Worm (Caenorhabditis elegans) whole organism, midembryonic: ENCODE results near the gene B0252.8.

ENCODE experiments used
- T22C8.4 ChIP-seq: fragments of 200-800 bp; sonication (Bioruptor generic); IDR thresholded peaks from 2 replicates; pipeline ENCODE4 v1.3.6; 2022; ENCODE audit warnings: missing genetic modification characterization, missing compliant biosample characterization
- cog-1 ChIP-seq: sonication (generic microtip); optimal IDR thresholded peaks from 2 replicates; lab custom pipeline; 2016; ENCODE audit warnings: missing genetic modification characterization, missing compliant biosample characterization
- flt-1 ChIP-seq: fragments of 200-800 bp; sonication (Bioruptor generic); IDR thresholded peaks from 2 replicates; pipeline ENCODE4 v1.3.6; 2022; ENCODE audit warnings: missing genetic modification characterization, missing compliant biosample characterization
- klf-2 ChIP-seq: fragments of 200-800 bp; sonication (Bioruptor generic); conservative IDR thresholded peaks from 2 replicates; pipeline ENCODE4 v1.3.6; 2022; ENCODE audit warnings: missing genetic modification reagents, missing genetic modification characterization, missing compliant biosample characterization
- med-1 ChIP-seq: sonication (generic microtip); optimal IDR thresholded peaks from 2 replicates; lab custom pipeline; 2017; ENCODE audit warnings: missing genetic modification characterization, mild to moderate bottlenecking, missing compliant biosample characterization, antibody characterized with exemption, missing genetic modification reagents; ENCODE audit not compliant: insufficient read depth
- ref-1 ChIP-seq: fragments of 200-800 bp; sonication (Bioruptor generic); conservative IDR thresholded peaks from 2 replicates; pipeline ENCODE4 v1.3.6; 2022; ENCODE audit warnings: missing genetic modification reagents, missing genetic modification characterization, missing compliant biosample characterization
- tab-1 ChIP-seq: fragments of 200-800 bp; sonication (Bioruptor generic); IDR thresholded peaks from 2 replicates; pipeline ENCODE4 v1.3.6; 2022; ENCODE audit warnings: missing genetic modification characterization, missing compliant biosample characterization
- ztf-23 ChIP-seq: fragments of 200-800 bp; sonication (Bioruptor generic); IDR thresholded peaks from 2 replicates; pipeline ENCODE4 v1.3.6; 2022; ENCODE audit warnings: missing genetic modification reagents, missing genetic modification characterization, missing compliant biosample characterization
- ztf-29 ChIP-seq: fragments of 200-800 bp; sonication (Bioruptor generic); IDR thresholded peaks from 2 replicates; pipeline ENCODE4 v1.3.6; 2022; ENCODE audit warnings: missing genetic modification reagents, missing genetic modification characterization, missing compliant biosample characterization

The B0252.8 gene

ce11 chrII:6915875-6916274 lies at the start of gene B0252.8:
B0252.8 (plus strand) TSS chrII:6916166.
- TF ChIP-seq klf-2 (GFP tag; lab: Robert Waterston, UW), result no peak
- TF ChIP-seq ztf-23, result no peak
- TF ChIP-seq flt-1 (GFP tag; lab: Robert Waterston, UW), result no peak
- TF ChIP-seq ztf-29 (GFP tag; lab: Robert Waterston, UW), result no peak
- TF ChIP-seq T22C8.4 (GFP tag; lab: Robert Waterston, UW), result no peak
- TF ChIP-seq med-1 (GFP tag; lab: Kevin White, UChicago), result no peak
- no peak for TF ChIP-seq ref-1 (GFP tag; lab: Robert Waterston, UW)
- no peak for TF ChIP-seq tab-1 (GFP tag; lab: Robert Waterston, UW)
- TF ChIP-seq cog-1, result no peak

ce11 chrII:6870803-6871202 lies 45.2 kb upstream of the B0252.8 start, which contains the start of gene clhm-1:
clhm-1 (minus strand) TSS chrII:6871009.
- TF ChIP-seq ztf-29 (GFP tag; lab: Robert Waterston, UW) (no peak), T22C8.4 (GFP tag; lab: Robert Waterston, UW) (no peak), ztf-23 (no peak), ref-1 (GFP tag; lab: Robert Waterston, UW) (no peak), cog-1 (no peak), flt-1 (GFP tag; lab: Robert Waterston, UW) (no peak), tab-1 (GFP tag; lab: Robert Waterston, UW) (no peak), med-1 (GFP tag; lab: Kevin White, UChicago) (no peak), klf-2 (GFP tag; lab: Robert Waterston, UW) (no peak)

- TF ChIP-seq T22C8.4 (GFP tag; lab: Robert Waterston, UW) (no peak), ztf-23 (no peak), cog-1 (no peak), tab-1 (GFP tag; lab: Robert Waterston, UW) (no peak), ztf-29 (GFP tag; lab: Robert Waterston, UW) (no peak), klf-2 (GFP tag; lab: Robert Waterston, UW) (no peak), flt-1 (GFP tag; lab: Robert Waterston, UW) (no peak)
These were observed 43.5 kb upstream of the B0252.8 start, which contains the start of gene C44B7.5 for ce11 chrII:6872493-6872892. C44B7.5 (minus strand) TSS chrII:6872593.

- TF ChIP-seq T22C8.4 (GFP tag; lab: Robert Waterston, UW), result no peak
- TF ChIP-seq ztf-29 (GFP tag; lab: Robert Waterston, UW), result no peak
- no peak for TF ChIP-seq med-1 (GFP tag; lab: Kevin White, UChicago)
- TF ChIP-seq klf-2 (GFP tag; lab: Robert Waterston, UW), result no peak
- TF ChIP-seq cog-1, result no peak
- no peak for TF ChIP-seq tab-1 (GFP tag; lab: Robert Waterston, UW)
- TF ChIP-seq ref-1 (GFP tag; lab: Robert Waterston, UW), result no peak
- no peak for TF ChIP-seq flt-1 (GFP tag; lab: Robert Waterston, UW)
- no peak for TF ChIP-seq ztf-23
These were observed 39.0 kb upstream of the B0252.8 start, which contains the start of gene slc-36.5 for ce11 chrII:6876957-6877356. slc-36.5 (minus strand) TSS chrII:6877057.

- TF ChIP-seq ref-1 (GFP tag; lab: Robert Waterston, UW) (no peak), tab-1 (GFP tag; lab: Robert Waterston, UW) (no peak), T22C8.4 (GFP tag; lab: Robert Waterston, UW) (no peak), klf-2 (GFP tag; lab: Robert Waterston, UW) (no peak), ztf-29 (GFP tag; lab: Robert Waterston, UW) (no peak), ztf-23 (no peak), cog-1 (no peak), flt-1 (GFP tag; lab: Robert Waterston, UW) (no peak), med-1 (GFP tag; lab: Kevin White, UChicago) (no peak)
These were observed 38.1 kb upstream of the B0252.8 start for ce11 chrII:6877881-6878280.

- TF ChIP-seq T22C8.4 (GFP tag; lab: Robert Waterston, UW) (no peak), ref-1 (GFP tag; lab: Robert Waterston, UW) (no peak), tab-1 (GFP tag; lab: Robert Waterston, UW) (no peak), flt-1 (GFP tag; lab: Robert Waterston, UW) (no peak), ztf-29 (GFP tag; lab: Robert Waterston, UW) (no peak), ztf-23 (no peak), med-1 (GFP tag; lab: Kevin White, UChicago) (no peak), klf-2 (GFP tag; lab: Robert Waterston, UW) (no peak)
These were observed 35.9 kb upstream of the B0252.8 start, which contains the start of gene C44B7.7 for ce11 chrII:6880067-6880466. C44B7.7 (minus strand) TSS chrII:6880167.

ce11 chrII:6882335-6882734 lies 33.6 kb upstream of the B0252.8 start:
- no peak for TF ChIP-seq T22C8.4 (GFP tag; lab: Robert Waterston, UW)
- TF ChIP-seq klf-2 (GFP tag; lab: Robert Waterston, UW), result no peak
- TF ChIP-seq med-1 (GFP tag; lab: Kevin White, UChicago), result no peak
- TF ChIP-seq ref-1 (GFP tag; lab: Robert Waterston, UW), result no peak
- TF ChIP-seq ztf-23, result no peak
- no peak for TF ChIP-seq tab-1 (GFP tag; lab: Robert Waterston, UW)
- no peak for TF ChIP-seq ztf-29 (GFP tag; lab: Robert Waterston, UW)
- TF ChIP-seq flt-1 (GFP tag; lab: Robert Waterston, UW), result no peak
- TF ChIP-seq cog-1, result no peak

- TF ChIP-seq klf-2 (GFP tag; lab: Robert Waterston, UW) (no peak), ztf-29 (GFP tag; lab: Robert Waterston, UW) (no peak), T22C8.4 (GFP tag; lab: Robert Waterston, UW) (no peak), flt-1 (GFP tag; lab: Robert Waterston, UW) (no peak), med-1 (GFP tag; lab: Kevin White, UChicago) (no peak), ztf-23 (no peak), tab-1 (GFP tag; lab: Robert Waterston, UW) (no peak), ref-1 (GFP tag; lab: Robert Waterston, UW) (no peak)
These were observed 32.2 kb upstream of the B0252.8 start, which contains the start of gene pmp-1 for ce11 chrII:6883716-6884115. pmp-1 (minus strand) TSS chrII:6883754.

- TF ChIP-seq ztf-23 (no peak), med-1 (GFP tag; lab: Kevin White, UChicago) (no peak), tab-1 (GFP tag; lab: Robert Waterston, UW) (no peak), cog-1 (no peak), flt-1 (GFP tag; lab: Robert Waterston, UW) (no peak), ztf-29 (GFP tag; lab: Robert Waterston, UW) (no peak), klf-2 (GFP tag; lab: Robert Waterston, UW) (no peak), T22C8.4 (GFP tag; lab: Robert Waterston, UW) (no peak), ref-1 (GFP tag; lab: Robert Waterston, UW) (no peak)
These were observed 31.4 kb upstream of the B0252.8 start for ce11 chrII:6884568-6884967.
